Fruit fly (Drosophila melanogaster): ENCODE data around the gene CG34008.
A peak's percentile ranks its signal among the peaks of the same experiment; 100 is the strongest.

The CG34008 gene

DNA sequence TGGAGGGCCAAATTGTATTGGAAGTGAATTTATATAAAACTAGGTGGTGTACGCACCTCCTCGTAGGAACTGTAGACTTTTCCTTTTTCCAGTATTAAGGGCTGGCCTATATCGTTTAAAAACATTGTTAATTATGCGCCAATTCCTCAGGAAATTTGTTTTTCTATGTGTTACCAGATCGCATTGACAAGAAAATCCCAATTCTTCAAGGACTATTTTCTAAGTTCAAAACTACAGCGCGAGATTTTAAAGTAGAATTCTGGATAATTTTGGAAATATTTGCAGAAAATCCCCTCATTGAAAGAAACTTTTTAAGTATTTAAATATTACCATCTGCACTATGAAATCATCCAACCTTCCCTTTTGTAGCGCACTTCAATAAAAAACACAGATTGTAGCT lies at the start of gene CG34008:
Gene CG34008, minus strand, starts transcription at position 147 of the 400 bp plus-strand sequence.
- TF ChIP-seq noc (tag; optimal IDR thresholded peaks at IDR 0.05): no peak

DNA sequence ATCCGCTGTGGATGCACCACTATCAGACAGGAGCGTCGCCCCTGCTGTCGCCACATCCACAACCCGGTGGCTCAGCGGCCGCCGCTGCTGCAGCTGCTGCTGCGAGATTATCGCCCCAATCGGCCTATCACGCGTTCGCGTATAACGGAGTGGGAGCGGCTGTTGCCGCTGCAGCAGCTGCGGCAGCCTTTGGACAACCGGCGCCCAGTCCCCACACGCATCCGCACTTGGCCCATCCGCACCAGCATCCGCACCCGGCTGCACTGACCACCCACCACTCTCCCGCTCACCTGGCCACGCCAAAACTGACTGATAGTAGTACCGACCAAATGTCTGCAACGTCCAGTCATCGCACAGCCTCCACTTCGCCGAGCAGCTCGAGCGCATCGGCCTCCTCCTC lies 44.8 kb upstream of the CG34008 start:
- no peak for TF ChIP-seq noc (tag; optimal IDR thresholded peaks at IDR 0.05)

DNA sequence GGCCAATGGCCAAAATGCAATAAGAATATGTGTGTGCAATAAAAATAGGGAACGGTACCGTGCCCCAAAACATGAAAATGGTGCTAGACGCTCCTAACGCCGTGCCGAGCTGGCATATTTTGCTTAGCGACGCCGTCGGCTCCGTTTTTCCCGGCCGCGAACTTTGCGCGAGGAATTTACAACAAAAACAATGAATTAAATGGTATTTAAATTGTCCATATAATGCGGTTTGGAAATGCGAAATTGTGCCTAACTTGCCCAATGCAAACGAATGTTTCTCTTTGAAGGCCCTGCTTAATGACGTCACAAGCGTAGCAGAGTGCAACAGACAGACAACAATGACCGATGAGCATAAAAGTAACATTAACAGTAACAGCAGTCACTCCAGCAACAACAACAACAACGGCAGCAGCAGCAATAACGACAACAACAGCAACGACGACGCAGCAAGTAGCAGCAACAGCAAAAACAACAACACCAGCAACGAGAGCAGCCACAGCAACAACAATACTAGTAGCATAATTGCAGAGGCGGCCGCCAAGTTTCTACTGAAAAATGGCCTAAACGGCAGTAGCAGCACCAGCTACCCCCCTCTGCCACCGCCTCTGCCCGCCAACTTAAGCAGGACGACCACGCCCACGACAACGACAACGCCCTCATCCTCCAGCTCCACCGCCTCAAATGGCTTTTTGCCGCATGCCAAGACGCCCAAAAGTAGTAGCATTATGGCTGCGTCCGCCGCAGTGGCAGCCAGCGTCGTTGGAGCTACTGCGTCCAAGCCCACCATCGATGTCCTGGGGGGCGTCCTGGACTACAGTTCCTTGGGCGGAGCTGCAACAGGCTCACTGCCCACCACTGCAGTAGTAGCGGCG lies 41.2 kb upstream of the CG34008 start:
- no peak for TF ChIP-seq noc (tag; optimal IDR thresholded peaks at IDR 0.05)

DNA sequence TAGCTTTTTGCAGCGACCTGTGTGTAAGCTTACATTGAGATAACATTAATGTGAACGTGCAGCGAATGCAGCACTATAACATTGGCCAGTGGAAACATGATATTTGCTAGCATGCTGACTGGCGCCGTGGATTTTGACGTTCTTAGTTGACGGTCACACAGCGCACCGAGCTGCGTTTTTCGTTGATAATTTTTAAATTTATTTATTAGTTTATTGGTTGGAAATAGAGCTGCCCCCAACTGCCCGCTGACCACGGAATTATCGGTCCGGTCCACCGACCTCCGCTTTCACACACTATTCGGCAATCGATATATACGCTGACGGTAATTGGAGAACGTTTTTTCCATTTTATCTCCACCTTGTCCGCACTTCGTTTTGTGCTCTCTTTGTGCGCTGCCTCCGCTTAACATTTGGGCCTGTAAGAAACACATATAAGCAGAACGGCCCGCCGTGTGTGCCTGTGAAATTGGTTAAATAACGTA lies 40.5 kb upstream of the CG34008 start, which contains the start of gene H:
Gene H, plus strand, starts transcription at position 134 of the 482 bp plus-strand sequence.
- TF ChIP-seq noc (tag; optimal IDR thresholded peaks at IDR 0.05): no peak

DNA sequence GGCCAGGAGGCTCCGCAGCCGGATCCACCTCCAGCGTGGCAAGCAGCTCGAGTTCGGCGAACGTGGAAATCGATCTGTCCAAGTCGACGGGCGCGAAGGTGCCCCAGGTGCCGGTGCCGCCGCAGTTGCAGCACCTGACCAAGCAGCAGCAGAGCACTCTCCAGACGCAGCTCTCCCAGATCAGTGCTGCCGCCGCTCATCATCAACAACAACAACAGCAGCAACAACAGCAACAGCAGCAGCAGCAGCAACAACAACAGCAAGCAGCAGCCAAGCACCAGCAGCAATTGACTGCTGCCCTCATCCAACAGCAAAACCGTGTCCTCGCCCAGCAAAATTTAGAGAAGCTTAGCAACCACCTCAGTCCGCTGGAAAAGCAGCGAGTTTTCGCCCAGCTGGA lies 37.6 kb upstream of the CG34008 start:
- TF ChIP-seq noc (tag; optimal IDR thresholded peaks at IDR 0.05): no peak

DNA sequence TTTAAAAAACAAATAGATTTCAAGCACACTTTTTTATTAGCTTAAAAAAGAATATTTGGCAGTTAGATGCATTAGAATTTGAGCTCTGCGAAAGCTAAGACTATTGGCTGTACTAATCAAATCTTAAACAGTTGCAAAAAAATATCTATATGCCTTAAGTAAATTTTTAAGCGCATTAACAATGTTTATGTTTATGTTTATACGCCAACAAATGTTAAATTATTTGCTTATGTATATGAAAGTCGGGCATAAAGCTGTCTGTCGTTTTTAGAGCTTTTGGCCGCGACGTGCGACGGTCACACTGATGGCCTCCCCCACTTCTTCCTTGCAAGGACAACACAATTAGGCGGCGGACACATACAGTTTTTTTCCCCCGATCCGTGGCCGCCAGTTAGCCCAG lies 36.3 kb upstream of the CG34008 start, which contains the start of gene CG5466:
Gene CG5466, plus strand, starts transcription at position 301 of the 400 bp plus-strand sequence.
- TF ChIP-seq noc (tag; optimal IDR thresholded peaks at IDR 0.05): no peak

DNA sequence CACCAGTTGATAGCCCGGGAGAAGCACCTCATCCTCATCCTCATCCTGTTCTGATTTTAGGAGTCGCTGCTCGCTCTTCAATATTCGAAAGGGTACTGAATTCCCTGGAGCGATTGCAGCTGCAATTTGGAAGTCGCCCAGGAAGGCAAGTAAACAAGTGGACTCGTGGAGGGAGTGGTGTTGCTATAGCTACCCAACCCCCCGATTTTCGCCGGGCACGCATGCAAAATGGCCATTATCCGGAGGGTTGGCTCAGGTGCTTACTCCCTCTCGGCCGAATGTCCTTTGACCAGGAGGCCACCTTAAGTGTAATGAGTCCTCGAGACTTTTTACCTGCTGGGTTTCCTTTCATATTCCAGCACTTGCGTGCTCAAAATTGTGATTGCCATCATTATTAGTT lies 35.5 kb upstream of the CG34008 start, which contains the start of gene CG15923:
Gene CG15923, minus strand, starts transcription at position 101 of the 400 bp plus-strand sequence.
- no peak for TF ChIP-seq noc (tag; optimal IDR thresholded peaks at IDR 0.05)

DNA sequence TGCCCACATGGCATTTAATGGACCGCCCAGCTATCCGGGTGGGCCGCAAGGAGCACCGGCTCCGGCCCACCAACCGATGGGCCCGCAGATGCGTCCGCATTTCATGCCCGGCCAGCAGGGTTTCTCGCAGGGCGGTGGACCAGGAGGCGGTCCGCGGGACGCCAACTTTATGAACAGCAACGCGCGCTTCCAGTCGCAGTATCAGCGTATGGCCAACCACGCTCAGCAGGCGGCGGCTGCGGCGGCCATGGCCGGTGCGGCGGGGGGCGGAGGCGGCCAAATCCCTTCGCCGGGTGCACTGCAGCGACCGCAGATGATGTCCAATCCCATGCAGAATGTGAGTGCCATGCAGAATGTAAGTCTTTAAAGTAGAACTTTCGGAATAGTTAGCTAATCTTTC lies 26.9 kb upstream of the CG34008 start:
- no peak for TF ChIP-seq noc (tag; optimal IDR thresholded peaks at IDR 0.05)

DNA sequence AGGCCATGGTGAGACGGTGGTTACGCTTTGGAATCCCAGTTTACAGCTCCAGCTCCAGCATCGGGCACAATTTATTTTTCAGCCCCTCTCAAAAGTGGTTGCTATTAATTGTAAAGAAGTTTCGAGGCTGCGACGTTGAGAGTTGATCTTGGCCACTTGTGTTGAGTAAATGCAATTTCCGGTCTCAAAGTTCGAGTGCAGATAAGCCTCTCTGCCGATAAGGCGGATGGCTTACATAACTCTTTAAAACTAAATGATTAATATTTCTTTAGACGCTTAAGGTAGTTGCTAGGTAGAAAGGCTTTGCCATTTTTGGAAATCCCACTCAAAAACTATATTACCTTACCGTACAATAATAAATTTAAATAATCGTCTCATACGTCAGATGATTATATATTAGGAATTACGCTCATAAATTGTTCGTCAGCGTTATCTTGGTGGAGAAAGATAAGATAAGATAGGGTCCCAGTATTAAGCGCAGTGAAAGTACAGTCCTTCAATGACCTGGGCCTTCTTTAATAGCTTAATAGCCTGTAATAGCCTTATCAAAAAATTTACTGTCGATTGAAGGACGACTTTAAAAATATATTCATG lies 24.3 kb upstream of the CG34008 start:
- TF ChIP-seq noc (tag; optimal IDR thresholded peaks at IDR 0.05): peak; percentile 79

DNA sequence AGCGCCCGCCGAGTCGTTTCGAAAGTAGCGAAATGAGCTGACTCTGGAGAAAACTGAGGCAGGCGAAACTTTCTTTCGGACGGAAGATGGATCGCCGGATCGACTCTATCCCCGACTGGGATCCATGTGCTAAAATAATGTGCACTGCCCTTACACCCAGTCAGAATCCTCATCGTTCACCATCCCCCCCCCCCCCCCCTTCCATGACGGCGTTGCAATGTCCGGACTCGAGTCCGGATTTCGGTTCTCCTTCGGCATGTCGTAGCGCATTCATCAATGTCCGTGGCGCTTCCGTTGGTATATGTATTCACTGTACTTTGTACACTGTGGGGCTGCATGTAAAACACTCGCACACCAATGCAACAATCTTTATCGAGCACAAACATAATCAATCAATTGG lies 23.8 kb upstream of the CG34008 start:
- no peak for TF ChIP-seq noc (tag; optimal IDR thresholded peaks at IDR 0.05)

DNA sequence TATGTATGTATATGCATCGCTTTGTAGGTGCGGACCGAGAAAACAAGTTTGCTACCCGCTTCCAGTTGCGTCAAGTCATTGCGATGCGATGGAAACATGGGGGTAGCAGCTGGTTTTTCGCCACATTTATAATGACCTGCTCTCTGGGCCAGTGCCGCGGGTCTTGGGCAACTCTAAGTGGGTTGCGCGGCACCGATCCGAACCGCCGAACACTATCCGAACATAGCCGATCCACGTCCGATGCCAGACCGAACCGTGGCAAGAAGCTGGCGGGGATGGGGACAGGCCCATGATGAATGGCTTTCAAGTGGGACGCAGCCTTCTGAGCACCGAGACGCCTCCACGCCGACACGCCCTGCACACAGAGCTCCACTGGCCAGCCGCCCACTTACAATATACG lies 22.8 kb upstream of the CG34008 start:
- TF ChIP-seq noc (tag; optimal IDR thresholded peaks at IDR 0.05): no peak

DNA sequence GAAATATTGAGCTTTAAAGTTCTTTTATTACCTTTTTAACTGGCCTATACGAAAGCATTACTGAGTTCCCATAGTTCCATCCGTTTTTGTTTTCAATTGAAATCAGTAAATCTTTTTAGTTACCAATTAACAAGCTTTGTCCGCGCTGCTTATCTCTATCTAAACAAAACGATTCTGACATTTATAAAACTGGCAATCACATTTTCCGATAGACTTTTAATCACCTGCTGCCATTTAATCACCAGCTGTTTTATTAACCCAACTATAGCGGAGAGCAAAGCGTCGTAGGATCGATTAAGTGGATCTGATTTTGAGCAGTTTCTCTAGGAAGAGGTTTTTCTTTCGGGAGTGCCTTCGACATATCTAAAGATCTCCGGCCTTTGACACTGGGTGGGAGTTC lies 21.3 kb upstream of the CG34008 start:
- TF ChIP-seq noc (tag; optimal IDR thresholded peaks at IDR 0.05): no peak

DNA sequence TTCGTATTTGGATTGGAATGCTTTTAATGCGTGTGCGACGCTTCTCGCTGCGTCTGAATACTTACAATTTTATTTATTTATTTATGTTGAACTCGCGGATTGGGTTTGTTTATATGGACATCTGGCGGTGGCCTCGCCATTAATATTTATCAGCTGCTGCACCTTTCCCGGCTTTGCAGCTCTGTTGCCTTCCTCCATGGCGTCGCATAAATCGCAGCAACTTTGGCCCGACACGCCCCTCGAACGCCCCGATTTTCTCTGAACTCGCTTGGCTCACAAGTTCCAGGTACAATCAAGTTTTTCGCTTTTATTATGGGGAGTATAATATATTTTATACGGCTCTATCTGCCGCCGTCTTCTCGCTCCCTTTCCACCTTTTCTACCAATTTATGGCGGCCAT lies 18.8 kb upstream of the CG34008 start:
- no peak for TF ChIP-seq noc (tag; optimal IDR thresholded peaks at IDR 0.05)

DNA sequence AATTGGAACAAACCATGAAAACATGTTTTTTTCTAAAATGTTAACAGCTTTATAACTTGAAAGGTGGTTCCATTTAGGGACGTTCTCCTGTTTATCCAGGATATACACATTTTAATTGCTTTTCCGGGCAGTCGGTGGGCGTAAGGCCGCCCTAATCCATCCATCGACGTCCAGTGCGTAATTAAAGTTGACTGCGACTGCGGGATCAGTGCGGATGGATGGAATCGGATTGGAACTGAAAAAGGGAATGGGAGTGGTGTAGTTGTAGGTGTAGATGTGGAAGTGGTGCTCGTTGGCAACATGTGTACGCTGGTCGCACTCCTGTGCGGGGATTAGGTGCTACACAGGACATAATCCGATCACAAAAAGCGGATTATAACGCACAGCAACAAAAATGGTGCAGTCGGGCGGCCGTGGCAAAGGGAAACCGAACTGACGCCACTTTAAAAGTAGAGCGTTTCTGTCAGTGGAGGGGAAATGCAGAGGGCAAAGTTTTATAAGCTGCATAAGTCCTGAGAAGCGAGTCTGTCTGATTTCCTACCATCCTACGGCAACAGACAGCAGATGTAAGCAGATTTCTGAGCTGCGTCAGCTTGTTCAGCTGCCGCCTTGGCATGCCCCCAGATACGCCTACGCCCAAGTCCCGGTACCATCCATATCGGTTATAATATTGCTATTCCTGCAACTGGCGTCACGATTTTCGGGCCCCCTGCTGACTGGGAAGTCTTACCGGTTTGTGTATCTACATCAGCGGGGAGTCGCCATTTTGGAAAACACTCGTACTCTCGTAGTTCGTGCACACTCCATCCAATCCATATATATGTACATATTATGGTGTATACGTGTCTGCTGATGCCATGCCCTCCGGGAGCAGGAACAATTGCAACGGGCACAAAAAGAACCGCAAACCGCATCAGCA lies 16.3 kb upstream of the CG34008 start:
- TF ChIP-seq noc (tag; optimal IDR thresholded peaks at IDR 0.05): no peak

DNA sequence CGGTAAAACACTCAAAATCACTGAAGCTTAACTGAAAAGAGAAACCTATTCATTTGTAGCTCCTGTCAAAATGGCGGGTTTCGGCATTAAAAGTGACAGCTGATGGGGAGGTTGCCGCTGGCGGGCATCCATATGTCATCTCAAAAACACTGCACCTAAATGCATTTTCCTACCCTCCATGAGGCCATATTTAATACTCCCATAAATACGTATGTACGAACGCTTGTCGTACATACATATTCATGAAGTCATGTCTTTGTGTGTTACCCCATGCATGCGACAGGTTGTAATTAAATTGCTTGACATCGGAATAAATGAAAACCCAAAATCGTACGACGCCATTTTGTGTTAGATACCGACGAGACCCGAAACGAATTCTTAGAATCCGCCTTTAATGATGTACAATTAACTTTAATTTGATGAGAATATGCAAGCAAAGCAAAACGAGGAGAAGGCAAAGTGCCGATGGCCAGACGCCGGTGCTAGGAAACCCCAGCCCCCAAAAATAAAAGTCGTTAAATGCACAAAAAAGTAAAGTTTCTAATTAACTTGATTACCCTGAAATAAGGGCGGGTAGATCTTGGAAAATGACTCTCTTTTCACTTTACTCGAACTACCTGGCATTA lies 15.1 kb upstream of the CG34008 start:
- TF ChIP-seq noc (tag; optimal IDR thresholded peaks at IDR 0.05): no peak

All from whole organism, larva.